Fruit fly (Drosophila melanogaster): ENCODE measurements around the gene CG46439.

Gene CG46439

DNA sequence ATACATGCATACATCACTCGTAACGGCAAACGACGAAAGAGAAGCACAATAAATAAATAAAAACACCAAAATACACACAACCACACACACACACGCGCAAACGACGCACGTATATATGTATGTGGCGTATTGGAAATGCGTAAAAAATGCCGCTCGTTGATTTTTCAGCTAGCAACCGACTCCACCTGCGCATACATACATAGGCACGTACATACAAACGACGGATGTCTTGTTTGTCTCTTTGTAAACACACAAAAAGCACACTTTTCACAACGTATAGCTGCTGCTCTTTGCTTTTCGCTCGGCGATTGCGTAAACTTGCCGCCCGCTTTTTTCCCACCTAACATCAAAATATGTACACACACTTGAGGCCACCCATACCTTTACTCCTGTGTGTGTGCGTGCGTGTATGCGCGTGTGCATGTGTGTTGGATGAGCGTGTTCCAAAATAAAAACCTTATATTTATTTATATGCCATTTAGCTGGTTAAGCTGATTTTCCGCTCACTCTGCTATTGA, 23.9 kb upstream of the CG46439 start:
- no peak for TF ChIP-seq CG17801 (GFP tag; optimal IDR thresholded peaks at IDR 0.05; ENCODE audit: partially characterized antibody)

DNA sequence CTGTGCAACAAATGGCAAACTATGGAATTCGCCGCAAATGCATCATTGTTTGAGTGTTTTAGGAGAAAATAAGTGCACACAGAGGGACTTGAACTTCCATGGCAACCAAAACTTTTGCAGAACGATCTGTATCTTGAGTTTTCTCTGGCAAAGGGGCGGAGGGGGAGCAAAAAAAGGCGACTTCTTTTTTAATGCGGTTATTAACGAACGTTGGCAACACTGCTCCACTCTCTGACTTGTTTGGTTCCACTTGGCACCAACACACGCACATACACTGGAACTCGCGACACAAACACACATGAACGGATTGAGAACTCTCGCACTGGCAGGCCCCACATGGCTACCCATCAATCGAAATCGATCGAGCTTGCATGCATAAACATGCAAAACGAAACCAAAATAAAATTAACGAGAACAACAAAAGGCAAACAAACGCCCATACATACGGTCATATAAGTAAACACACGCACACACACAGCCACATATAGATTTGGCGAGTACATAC, 23.4 kb upstream of the CG46439 start:
- no peak for TF ChIP-seq CG17801 (GFP tag; optimal IDR thresholded peaks at IDR 0.05; ENCODE audit: partially characterized antibody)

DNA sequence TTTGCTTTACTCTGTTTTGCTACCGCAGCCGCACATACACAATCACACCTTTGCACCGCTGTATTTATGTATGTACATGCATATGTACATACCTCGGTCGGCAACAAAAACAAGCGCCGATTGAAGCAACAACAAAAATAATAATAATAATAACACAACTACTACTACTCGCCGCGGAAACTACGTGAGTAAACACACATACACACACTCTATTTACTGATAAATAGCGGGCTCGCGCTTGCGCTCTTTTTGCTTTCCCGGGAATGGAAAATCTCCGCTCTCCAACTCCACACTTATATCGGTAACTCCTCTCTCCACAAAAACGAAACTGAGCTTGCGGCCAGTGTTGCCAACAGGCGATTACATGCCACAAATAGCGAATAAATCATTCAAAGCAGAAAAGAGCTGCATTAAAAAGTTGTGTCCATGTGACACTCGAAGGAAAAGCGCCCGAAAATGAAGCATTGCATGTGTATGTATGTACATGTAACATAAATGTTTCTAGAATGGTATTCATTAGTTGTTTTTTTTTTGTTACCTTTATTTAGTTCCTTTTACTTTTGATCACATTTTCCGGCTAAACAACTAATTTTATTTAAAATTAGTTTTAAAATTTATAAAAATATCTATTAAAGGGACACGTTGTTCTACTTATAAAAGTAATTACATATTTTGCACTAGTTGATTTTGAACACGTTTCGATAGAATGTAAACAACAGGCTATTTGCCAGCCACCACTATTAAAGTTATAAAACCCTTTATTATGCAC, 22.8 kb upstream of the CG46439 start:
- no peak for TF ChIP-seq CG17801 (GFP tag; optimal IDR thresholded peaks at IDR 0.05; ENCODE audit: partially characterized antibody)

DNA sequence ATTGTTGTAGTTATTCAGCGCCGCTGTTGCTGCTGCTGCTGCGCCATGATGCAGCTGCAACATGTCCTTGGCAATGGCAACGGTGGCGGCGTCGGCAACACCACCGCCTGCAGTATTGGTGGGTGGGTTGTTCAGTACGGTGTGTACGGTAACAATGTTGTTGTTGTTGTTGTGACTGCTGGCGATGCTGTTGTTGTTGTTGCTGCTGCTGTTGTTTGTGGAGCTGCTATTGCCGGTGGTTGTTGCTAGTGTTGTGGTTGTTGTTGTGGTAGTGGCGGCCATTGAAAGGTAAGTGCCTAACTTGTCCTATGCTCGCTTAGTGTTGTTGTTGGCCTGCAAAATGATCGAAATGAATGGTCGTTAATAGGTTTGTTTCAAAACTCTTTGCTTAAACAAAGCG, 21.7 kb upstream of the CG46439 start:
- TF ChIP-seq CG17801 (GFP tag; optimal IDR thresholded peaks at IDR 0.05; ENCODE audit: partially characterized antibody), result no peak

DNA sequence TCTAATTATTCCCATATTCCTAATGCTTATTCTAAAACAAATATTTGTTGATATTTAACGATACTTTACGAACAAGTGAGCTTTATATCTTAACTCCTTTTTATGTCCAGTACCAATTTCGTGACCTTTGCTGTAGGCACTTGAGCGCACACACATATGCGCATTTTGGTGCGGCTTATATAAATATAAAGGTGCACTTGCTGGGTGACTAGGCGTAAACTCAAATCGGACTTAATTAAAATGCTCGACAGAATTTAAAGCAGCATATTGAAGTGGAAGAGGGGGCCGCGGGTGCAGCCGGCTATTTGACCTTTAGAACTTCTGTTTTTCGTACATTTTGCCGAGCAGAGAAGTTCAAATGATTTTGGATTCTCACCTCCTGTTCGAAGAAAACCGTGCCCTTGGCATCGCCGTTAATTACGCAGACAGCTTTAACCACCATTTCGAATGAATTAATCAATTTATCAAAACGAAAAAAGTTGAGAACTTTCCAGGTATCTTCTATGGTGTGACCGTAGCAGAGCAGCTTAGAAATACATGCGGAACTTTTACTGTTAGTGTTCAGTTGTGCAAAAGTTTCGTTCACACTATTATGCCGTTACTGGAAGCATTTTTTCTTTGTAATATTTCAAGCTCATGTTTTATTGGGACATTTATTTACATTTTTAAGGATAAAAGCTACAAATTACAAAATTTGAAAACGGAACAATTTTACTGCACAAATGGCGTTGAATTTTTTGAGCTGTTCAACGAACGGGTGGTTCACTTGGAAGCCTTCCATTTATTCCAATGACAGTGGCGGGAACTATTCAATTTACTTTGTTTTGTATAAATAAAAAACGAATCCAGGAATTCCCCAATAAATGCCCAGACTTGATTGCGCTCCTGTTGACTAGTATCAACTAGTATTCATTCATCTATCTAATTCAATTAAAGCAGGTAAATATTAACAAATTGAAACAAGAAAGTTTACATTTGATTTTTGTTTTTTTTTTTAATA, 17.5 kb upstream of the CG46439 start, which contains the start of gene Sod1:
Gene Sod1 (minus strand): TSS at position 543 of the 1,000 bp plus-strand sequence.
- TF ChIP-seq CG17801 (GFP tag; optimal IDR thresholded peaks at IDR 0.05; ENCODE audit: partially characterized antibody), result peak; percentile 76

DNA sequence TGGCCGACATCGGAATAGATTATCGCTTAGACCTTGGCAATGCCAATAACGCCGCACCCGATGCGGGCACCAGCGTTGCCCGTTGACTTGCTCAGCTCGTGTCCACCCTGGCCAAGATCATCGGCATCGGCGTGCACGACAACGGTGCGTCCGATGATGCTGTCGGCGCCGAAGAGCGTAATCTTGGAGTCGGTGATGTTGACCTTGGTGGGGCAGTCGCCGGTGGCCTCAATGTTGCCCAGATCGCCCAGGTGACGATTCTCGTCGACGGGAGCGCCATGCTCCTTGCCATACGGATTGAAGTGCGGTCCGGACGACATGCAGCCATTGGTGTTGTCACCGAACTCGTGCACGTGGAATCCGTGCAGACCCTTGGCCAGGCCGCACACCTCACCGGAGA, 16.4 kb upstream of the CG46439 start:
- no peak for TF ChIP-seq CG17801 (GFP tag; optimal IDR thresholded peaks at IDR 0.05; ENCODE audit: partially characterized antibody)

DNA sequence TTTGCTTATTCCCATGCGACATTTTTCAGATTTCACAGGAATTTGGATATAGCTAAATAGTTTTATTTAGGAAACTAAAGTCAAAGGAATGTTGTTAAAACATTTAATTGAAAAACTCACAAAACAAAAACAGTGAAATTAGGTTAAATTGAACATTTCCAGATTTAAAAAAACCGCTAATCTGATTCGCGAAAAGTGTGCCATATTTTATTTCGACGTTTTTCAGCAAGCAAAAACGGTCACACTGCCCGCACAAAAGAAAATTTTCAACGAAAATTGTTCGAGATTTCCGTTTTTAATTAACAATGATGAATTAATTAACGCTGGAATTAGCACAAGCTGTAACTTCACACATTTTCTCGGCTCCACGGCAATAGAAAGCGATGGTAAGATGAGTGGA, 13.4 kb upstream of the CG46439 start, which contains the start of the genes CG34012 and emei:
Gene CG34012 (minus strand): TSS at position 52 of the 400 bp plus-strand sequence.
Gene emei (plus strand): TSS at position 237 of the 400 bp plus-strand sequence.
- TF ChIP-seq CG17801 (GFP tag; optimal IDR thresholded peaks at IDR 0.05; ENCODE audit: partially characterized antibody), result no peak

DNA sequence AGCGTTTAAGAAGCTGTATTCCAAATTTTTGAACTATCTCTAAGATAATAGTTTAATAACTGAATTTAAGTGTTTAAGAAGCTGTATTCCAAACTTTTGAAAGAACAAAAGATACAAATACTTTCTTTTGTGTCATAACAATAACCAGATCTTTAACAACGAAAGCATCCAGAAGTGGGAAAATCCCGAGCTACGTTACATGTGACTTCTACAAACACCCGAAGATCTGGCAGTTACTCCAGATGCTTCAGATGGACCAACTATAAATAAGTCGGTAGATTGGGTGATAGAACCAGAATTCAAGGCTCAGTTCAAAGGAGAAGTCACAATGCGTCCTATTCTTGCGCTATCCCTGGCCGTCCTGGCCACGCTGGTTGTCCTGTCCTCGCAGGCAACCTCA, 11.9 kb upstream of the CG46439 start, which contains the start of gene CG12522:
Gene CG12522 (plus strand): TSS at position 301 of the 400 bp plus-strand sequence.
- TF ChIP-seq CG17801 (GFP tag; optimal IDR thresholded peaks at IDR 0.05; ENCODE audit: partially characterized antibody), result no peak

DNA sequence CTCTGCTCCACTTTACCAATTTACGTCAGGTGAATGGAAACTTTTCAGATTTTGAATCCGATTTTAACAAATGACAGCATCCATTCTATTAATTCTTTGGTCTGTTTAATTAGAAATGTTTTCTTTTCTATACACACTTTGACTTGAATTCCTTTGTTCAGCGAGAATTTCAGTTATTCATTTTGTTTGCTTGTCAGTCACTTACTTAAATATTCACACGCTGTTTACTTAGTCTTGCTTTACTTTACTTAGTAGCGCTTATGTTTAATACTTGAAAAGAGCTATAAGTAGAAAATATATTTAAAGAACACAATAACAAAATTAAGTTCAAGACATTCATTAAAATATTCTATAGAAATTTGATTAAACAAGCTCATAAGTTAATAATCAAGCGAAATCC, 11.4 kb upstream of the CG46439 start, which contains the start of gene CG32073:
Gene CG32073 (minus strand): TSS at position 151 of the 400 bp plus-strand sequence.
- no peak for TF ChIP-seq CG17801 (GFP tag; optimal IDR thresholded peaks at IDR 0.05; ENCODE audit: partially characterized antibody)

DNA sequence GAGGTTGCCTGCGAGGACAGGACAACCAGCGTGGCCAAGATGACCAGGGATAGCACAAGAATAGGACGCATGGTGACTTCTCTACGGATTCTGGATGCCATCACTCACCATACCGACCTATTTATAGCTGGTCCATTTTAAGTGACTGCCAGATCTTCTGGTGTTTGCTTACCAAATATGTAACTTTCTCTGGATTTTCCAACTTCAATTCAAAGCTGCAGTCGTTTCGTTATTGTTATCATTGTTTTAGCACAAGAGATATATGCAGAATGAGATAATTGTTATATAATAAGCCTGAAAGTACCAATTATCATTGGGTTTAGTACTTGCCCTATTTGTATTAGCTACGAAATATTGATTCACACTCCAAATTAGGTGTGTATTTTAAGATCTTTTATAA, 7.7 kb upstream of the CG46439 start, which contains the start of gene CG32071:
Gene CG32071 (minus strand): TSS at position 101 of the 400 bp plus-strand sequence.
- no peak for TF ChIP-seq CG17801 (GFP tag; optimal IDR thresholded peaks at IDR 0.05; ENCODE audit: partially characterized antibody)

DNA sequence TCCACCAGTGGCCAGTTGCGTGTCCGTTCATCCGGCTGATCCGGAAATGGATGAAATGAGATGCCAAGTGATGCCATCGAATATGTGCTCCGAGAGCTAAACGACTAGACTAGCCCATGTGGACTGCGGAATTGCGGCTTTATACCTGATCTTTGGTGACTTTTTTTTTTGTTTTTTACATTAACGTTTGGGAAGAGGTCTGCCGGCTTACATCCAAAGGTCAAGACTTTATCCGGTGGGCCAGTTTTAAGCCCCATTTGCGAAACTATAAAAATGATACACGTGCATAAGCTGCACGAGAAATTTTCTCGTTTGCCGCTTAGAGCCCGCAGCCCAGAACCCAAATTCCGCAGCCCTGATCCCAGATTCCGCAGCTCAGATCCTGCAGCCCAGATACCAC, 6.9 kb upstream of the CG46439 start, which contains the start of gene Elo68alpha:
Gene Elo68alpha (minus strand): TSS at position 101 of the 400 bp plus-strand sequence.
- TF ChIP-seq CG17801 (GFP tag; optimal IDR thresholded peaks at IDR 0.05; ENCODE audit: partially characterized antibody), result no peak

DNA sequence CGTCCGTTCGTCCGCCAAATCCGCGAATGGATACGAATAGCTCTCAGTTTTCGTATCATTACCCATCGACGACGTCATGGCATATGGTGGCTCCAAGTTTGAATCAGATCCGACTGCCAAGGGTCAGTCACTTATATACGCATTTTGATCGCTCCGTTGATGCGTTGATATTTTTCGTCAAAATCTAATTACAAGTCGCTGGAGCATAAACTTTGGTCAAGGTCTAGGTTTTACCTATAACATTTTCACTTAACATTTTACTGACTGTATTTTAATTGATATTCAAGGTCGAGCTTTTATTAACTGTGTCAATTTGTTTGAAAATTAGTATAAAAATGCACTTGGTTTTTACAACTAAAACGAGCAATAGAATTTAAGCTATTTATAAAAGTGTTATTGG, 5.6 kb upstream of the CG46439 start, which contains the start of gene Elo68beta:
Gene Elo68beta (minus strand): TSS at position 101 of the 400 bp plus-strand sequence.
- no peak for TF ChIP-seq CG17801 (GFP tag; optimal IDR thresholded peaks at IDR 0.05; ENCODE audit: partially characterized antibody)

DNA sequence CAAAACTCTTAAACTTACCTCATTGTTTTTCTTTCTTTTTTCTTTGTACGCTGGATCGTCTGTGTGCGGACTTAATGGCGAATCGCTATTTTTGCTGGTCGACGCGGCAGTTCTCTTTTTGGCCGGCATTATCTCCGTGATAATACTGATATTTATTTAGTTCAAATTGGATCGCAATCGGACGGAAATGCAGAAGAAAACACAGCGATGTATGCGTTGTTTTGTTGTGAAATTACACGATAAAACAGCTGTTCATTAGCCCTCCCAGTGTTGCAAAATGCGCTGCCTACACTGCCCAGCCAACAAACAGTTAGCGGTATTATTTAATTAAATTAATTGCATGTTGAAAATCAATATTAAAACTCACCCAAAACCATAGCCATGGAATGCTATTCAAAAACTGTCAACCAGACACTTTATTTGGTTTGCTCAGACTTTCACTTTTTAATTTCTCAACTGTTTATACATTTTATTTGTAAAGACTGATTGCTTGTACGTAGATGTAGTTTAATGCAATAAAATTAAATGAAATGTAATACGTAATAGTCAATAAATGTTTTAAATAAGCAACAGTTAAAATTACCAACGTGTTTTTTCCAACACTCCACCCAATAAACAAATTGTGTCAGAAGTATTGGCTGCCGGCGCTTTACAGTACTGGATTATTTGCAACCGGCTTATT, 2.1 kb upstream of the CG46439 start, which contains the start of the genes Irbp18 and APP-BP1:
Gene Irbp18 (minus strand): TSS at position 205 of the 682 bp plus-strand sequence.
Gene APP-BP1 (plus strand): TSS at position 431 of the 682 bp plus-strand sequence.
- peak; percentile 91 for TF ChIP-seq CG17801 (GFP tag; optimal IDR thresholded peaks at IDR 0.05; ENCODE audit: partially characterized antibody)

DNA sequence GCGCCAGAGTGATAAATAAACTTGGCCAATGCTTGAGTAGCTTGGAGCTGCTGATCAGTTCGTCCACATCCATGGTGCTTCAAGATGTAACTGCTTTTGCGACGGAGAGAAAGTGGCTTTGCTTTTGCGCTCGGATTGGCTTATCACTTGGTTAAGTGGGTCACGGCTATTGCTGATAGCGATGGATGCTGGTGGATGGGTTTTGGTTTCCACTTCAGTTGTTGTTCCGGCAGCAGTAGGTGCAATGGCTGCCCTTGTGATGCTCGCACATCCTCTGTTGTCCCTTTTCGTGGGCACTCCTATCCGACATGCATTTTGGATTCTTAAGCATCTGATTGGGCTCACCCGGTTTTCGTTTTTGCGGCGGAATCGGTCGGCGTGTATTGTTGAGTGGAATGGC, 1.8 kb downstream of the CG46439 start:
- TF ChIP-seq CG17801 (GFP tag; optimal IDR thresholded peaks at IDR 0.05; ENCODE audit: partially characterized antibody), result no peak

Measured in ovary, adult (tissue).